Fruit fly (Drosophila melanogaster): ENCODE results near the gene Oseg5.

DNA sequence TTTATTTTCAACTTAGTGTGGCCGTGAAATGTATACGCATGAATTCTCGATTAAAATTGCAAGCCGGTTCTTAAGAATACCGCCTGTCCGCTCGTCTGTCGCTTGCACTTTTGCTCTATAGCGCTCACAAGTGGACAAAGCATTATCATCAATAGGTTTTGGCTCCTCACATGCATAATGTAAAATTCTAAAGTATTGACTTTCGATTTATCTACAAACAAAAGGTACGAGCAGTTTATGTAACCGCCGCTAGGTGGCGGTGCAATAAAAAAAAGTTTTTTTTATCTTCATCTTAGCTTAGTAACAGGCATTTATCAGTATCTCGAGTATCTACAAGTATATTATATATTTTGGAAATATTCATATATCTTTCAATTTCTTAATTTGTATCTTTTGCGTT, 9.4 kb downstream of the Oseg5 start:
- TF ChIP-seq CG17806 (tag; optimal IDR thresholded peaks at IDR 0.05): no peak
- TF ChIP-seq CG10348 (GFP tag; IDR thresholded peaks at IDR 0.05): no peak
- no peak for TF ChIP-seq CG9948 (tag; optimal IDR thresholded peaks at IDR 0.05)
- TF ChIP-seq D1 (tag; optimal IDR thresholded peaks at IDR 0.05): no peak
- no peak for TF ChIP-seq CG8159 (tag; optimal IDR thresholded peaks at IDR 0.05)
- no peak for TF ChIP-seq EcR (GFP tag; optimal IDR thresholded peaks at IDR 0.05)
